Fruit fly (Drosophila melanogaster): Measurements from ENCODE around the gene CG32720.

DNA sequence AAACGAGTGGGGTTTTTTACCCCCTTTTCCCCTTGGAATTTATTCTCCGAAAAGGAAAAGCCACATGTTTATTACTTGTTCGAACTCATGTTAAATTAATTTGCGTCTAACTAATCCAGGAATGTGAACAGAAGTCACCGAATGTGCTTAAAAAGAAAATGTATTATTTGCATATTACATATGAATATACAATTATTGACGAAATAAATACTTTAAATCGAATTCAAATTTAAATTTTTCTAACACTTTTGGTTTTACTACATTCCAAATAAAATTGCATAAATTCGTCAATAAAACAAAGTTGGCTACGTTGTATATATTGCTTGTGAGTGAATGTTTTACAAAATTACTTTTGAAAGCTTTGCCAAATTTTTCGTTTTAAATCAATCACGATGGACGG lies 8.8 kb downstream of the CG32720 start, which contains the start of gene CG43138:
- TF ChIP-seq psq (GFP tag; optimal IDR thresholded peaks at IDR 0.05) (no peak), pan (optimal IDR thresholded peaks at IDR 0.05) (no peak), brk (GFP tag; optimal IDR thresholded peaks at IDR 0.05) (no peak), sage (GFP tag; optimal IDR thresholded peaks at IDR 0.05) (no peak), Vsx2 (GFP tag; optimal IDR thresholded peaks at IDR 0.05; ENCODE audit: partially characterized antibody) (no peak)

Measured in whole organism, wandering third instar larva.